Worm (Caenorhabditis elegans) whole organism, L2 larva: ENCODE results near the gene pos-1.

Experiments used
- C34F6.9 ChIP-seq: fragments of 150-350 bp; optimal IDR thresholded peaks from 2 replicates; lab custom pipeline; 2014; ENCODE audit warnings: missing biosample characterization, missing genetic modification characterization
- F13H6.1 ChIP-seq: sonication (generic microtip); optimal IDR thresholded peaks from 2 replicates; lab custom pipeline; 2016; ENCODE audit warnings: missing genetic modification characterization, missing compliant biosample characterization
- R02D3.7 ChIP-seq: fragments of 150-350 bp; optimal IDR thresholded peaks from 2 replicates; lab custom pipeline; 2014; ENCODE audit warnings: missing biosample characterization, missing genetic modification characterization
- Y55F3AM.14 ChIP-seq: fragments of 200-800 bp; sonication (Bioruptor generic); optimal IDR thresholded peaks from 2 replicates; lab custom pipeline; 2018; ENCODE audit warnings: mild to moderate bottlenecking, missing genetic modification characterization, missing compliant biosample characterization
- ZK546.5 ChIP-seq: sonication (generic microtip); optimal IDR thresholded peaks from 2 replicates; lab custom pipeline; 2017; ENCODE audit warnings: missing biosample characterization, missing genetic modification characterization
- alr-1 ChIP-seq: fragments of 150-350 bp; optimal IDR thresholded peaks from 2 replicates; lab custom pipeline; 2014; ENCODE audit warnings: missing biosample characterization, missing genetic modification characterization
- aly-2 ChIP-seq: fragments of 150-350 bp; optimal IDR thresholded peaks from 2 replicates; lab custom pipeline; 2014; ENCODE audit warnings: missing biosample characterization, missing genetic modification characterization
- ama-1 ChIP-seq: fragments of 150-350 bp; optimal IDR thresholded peaks from 2 replicates; lab custom pipeline; 2018; ENCODE audit warnings: inconsistent platforms
- ceh-16 ChIP-seq: fragments of 150-350 bp; optimal IDR thresholded peaks from 2 replicates; lab custom pipeline; 2014; ENCODE audit warnings: missing biosample characterization, missing genetic modification characterization
- ceh-82 ChIP-seq: fragments of 150-350 bp; optimal IDR thresholded peaks from 2 replicates; lab custom pipeline; 2014; ENCODE audit warnings: missing biosample characterization, missing genetic modification characterization
- crh-2 ChIP-seq: sonication (generic microtip); optimal IDR thresholded peaks from 2 replicates; lab custom pipeline; 2017; ENCODE audit warnings: missing biosample characterization, missing genetic modification characterization
- dmd-4 ChIP-seq: sonication (generic microtip); optimal IDR thresholded peaks from 2 replicates; lab custom pipeline; 2017; ENCODE audit warnings: missing biosample characterization, missing genetic modification characterization
- egl-27 ChIP-seq: sonication (generic microtip); optimal IDR thresholded peaks from 3 replicates; lab custom pipeline; 2017; ENCODE audit warnings: missing biosample characterization, missing genetic modification reagents, missing genetic modification characterization
- elt-1 ChIP-seq: fragments of 150-350 bp; optimal IDR thresholded peaks from 2 replicates; lab custom pipeline; 2014; ENCODE audit warnings: missing biosample characterization, missing genetic modification characterization
- elt-3 ChIP-seq: sonication (generic microtip); optimal IDR thresholded peaks from 2 replicates; lab custom pipeline; 2017; ENCODE audit warnings: missing biosample characterization, missing genetic modification characterization
- fos-1 ChIP-seq: fragments of 150-350 bp; optimal IDR thresholded peaks from 2 replicates; lab custom pipeline; 2014; ENCODE audit warnings: missing biosample characterization, missing genetic modification characterization
- gmeb-1 ChIP-seq: fragments of 150-350 bp; optimal IDR thresholded peaks from 2 replicates; lab custom pipeline; 2014; ENCODE audit warnings: missing biosample characterization, missing genetic modification characterization
- lin-13 ChIP-seq: fragments of 150-350 bp; optimal IDR thresholded peaks from 2 replicates; lab custom pipeline; 2014; ENCODE audit warnings: missing biosample characterization, missing genetic modification reagents, missing genetic modification characterization
- lin-39 ChIP-seq: fragments of 150-350 bp; optimal IDR thresholded peaks from 2 replicates; lab custom pipeline; 2014; ENCODE audit warnings: missing biosample characterization, missing genetic modification reagents, missing genetic modification characterization
- lsy-2 ChIP-seq, 2 experiments: fragments of 150-350 bp in 1 of 2; sonication (generic microtip) in 1 of 2; optimal IDR thresholded peaks; 2 replicates each; lab custom pipeline; 2014 to 2017; ENCODE audit warnings: missing biosample characterization in 2 of 2, missing genetic modification characterization in 2 of 2
- mab-5 ChIP-seq: fragments of 150-350 bp; optimal IDR thresholded peaks from 2 replicates; lab custom pipeline; 2014; ENCODE audit warnings: missing biosample characterization, missing genetic modification characterization
- mbf-1 ChIP-seq: sonication (generic microtip); optimal IDR thresholded peaks from 2 replicates; lab custom pipeline; 2017; ENCODE audit warnings: missing biosample characterization, missing genetic modification characterization
- mdl-1 ChIP-seq, 2 experiments: fragments of 150-350 bp in 1 of 2; sonication (generic microtip) in 1 of 2; optimal IDR thresholded peaks; 2 replicates each; lab custom pipeline; 2017; ENCODE audit warnings: missing biosample characterization in 2 of 2, missing genetic modification characterization in 2 of 2
- nhr-11 ChIP-seq: fragments of 150-350 bp; optimal IDR thresholded peaks from 2 replicates; lab custom pipeline; 2014; ENCODE audit warnings: missing biosample characterization, missing genetic modification characterization
- nhr-129 ChIP-seq: fragments of 150-350 bp; optimal IDR thresholded peaks from 2 replicates; lab custom pipeline; 2014; ENCODE audit warnings: missing biosample characterization, missing genetic modification characterization
- nhr-21 ChIP-seq: fragments of 150-350 bp; optimal IDR thresholded peaks from 2 replicates; lab custom pipeline; 2014; ENCODE audit warnings: missing biosample characterization, missing genetic modification characterization
- nhr-23 ChIP-seq: fragments of 150-350 bp; optimal IDR thresholded peaks from 2 replicates; lab custom pipeline; 2014; ENCODE audit warnings: missing biosample characterization, missing genetic modification reagents, missing genetic modification characterization
- nhr-237 ChIP-seq: fragments of 150-350 bp; optimal IDR thresholded peaks from 2 replicates; lab custom pipeline; 2014; ENCODE audit warnings: missing biosample characterization, missing genetic modification characterization
- nhr-25 ChIP-seq: fragments of 150-350 bp; sonication (generic microtip); optimal IDR thresholded peaks from 3 replicates; lab custom pipeline; 2014; ENCODE audit warnings: missing biosample characterization, missing genetic modification characterization
- nhr-6 ChIP-seq: fragments of 150-350 bp; optimal IDR thresholded peaks from 2 replicates; lab custom pipeline; 2014; ENCODE audit warnings: missing biosample characterization, missing genetic modification characterization
- nhr-77 ChIP-seq: fragments of 150-350 bp; optimal IDR thresholded peaks from 2 replicates; lab custom pipeline; 2014; ENCODE audit warnings: missing biosample characterization, missing genetic modification characterization
- sem-4 ChIP-seq: fragments of 150-350 bp; optimal IDR thresholded peaks from 2 replicates; lab custom pipeline; 2014; ENCODE audit warnings: missing biosample characterization, missing genetic modification reagents, missing genetic modification characterization
- skn-1 ChIP-seq: sonication (generic microtip); optimal IDR thresholded peaks from 2 replicates; lab custom pipeline; 2017; ENCODE audit warnings: missing biosample characterization, missing genetic modification characterization
- sma-3 ChIP-seq: sonication (generic microtip); optimal IDR thresholded peaks from 2 replicates; lab custom pipeline; 2016; ENCODE audit warnings: missing genetic modification reagents, missing genetic modification characterization, missing compliant biosample characterization
- sma-9 ChIP-seq, 2 experiments: fragments of 150-350 bp in 1 of 2; sonication (generic microtip) in 1 of 2; optimal IDR thresholded peaks; 2 replicates each; lab custom pipeline; 2014 to 2016; ENCODE audit warnings: missing genetic modification characterization in 2 of 2, mild to moderate bottlenecking in 1 of 2, missing biosample characterization in 1 of 2, missing compliant biosample characterization in 1 of 2, missing genetic modification reagents in 1 of 2, moderate library complexity in 1 of 2
- snpc-4 ChIP-seq: fragments of 150-350 bp; optimal IDR thresholded peaks from 2 replicates; lab custom pipeline; 2014; ENCODE audit warnings: missing biosample characterization, missing genetic modification characterization
- unc-39 ChIP-seq: fragments of 150-350 bp; optimal IDR thresholded peaks from 2 replicates; lab custom pipeline; 2014; ENCODE audit warnings: missing biosample characterization, missing genetic modification characterization
- unc-55 ChIP-seq: fragments of 150-350 bp; sonication (generic microtip); optimal IDR thresholded peaks from 3 replicates; lab custom pipeline; 2014; ENCODE audit warnings: missing biosample characterization, missing genetic modification reagents, missing genetic modification characterization
- unc-62 ChIP-seq: fragments of 150-350 bp; optimal IDR thresholded peaks from 2 replicates; lab custom pipeline; 2014; ENCODE audit warnings: missing biosample characterization, missing genetic modification reagents, missing genetic modification characterization
- zag-1 ChIP-seq: fragments of 150-350 bp; optimal IDR thresholded peaks from 2 replicates; lab custom pipeline; 2014; ENCODE audit warnings: missing biosample characterization, missing genetic modification characterization
- ztf-1 ChIP-seq: fragments of 200-800 bp; sonication (Bioruptor generic); conservative IDR thresholded peaks from 2 replicates; pipeline ENCODE4 v1.3.6; 2022; ENCODE audit warnings: missing genetic modification characterization, missing compliant biosample characterization
- ztf-11 ChIP-seq: sonication (generic microtip); optimal IDR thresholded peaks from 2 replicates; lab custom pipeline; 2017; ENCODE audit warnings: missing biosample characterization, missing genetic modification characterization
- ztf-4 ChIP-seq: fragments of 150-350 bp; optimal IDR thresholded peaks from 2 replicates; lab custom pipeline; 2014; ENCODE audit warnings: missing biosample characterization, missing genetic modification characterization

Gene pos-1

DNA sequence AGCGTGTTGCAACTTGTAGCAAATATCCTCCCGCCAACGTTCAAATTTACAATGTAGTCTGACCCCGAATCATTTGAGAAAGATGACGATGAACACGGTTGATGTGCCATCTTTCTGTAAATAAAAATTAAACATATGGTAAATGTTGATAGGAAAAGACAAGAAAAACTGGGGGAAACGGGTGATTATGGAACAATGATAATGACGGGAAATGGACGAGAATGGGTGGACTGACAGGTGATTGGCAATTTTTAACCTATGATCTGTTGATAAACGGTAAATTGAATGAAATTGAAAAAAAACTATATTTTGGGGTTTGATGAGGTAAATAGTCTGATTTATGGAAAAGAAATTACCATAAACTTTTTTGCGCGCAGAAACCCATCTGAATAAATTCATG lies 46.4 kb downstream of the pos-1 start, which contains the start of gene T23B12.6:
T23B12.6 (minus strand) TSS at position 114 of the 400 bp plus-strand sequence.
- TF ChIP-seq sem-4 (tag; lab: Kevin White, UChicago): no peak
- no peak for TF ChIP-seq nhr-237
- TF ChIP-seq ztf-1 (GFP tag; lab: Robert Waterston, UW): no peak
- TF ChIP-seq lin-13 (GFP tag; lab: Kevin White, UChicago): no peak
- TF ChIP-seq lsy-2 (tag; optimal IDR thresholded peaks at IDR 0.05; lab: Kevin White, UChicago): no peak
- TF ChIP-seq egl-27 (tag; lab: Kevin White, UChicago): no peak
- no peak for TF ChIP-seq nhr-11 (tag; lab: Kevin White, UChicago)
- no peak for TF ChIP-seq nhr-77 (tag; lab: Kevin White, UChicago)
- TF ChIP-seq mbf-1 (tag; lab: Kevin White, UChicago): no peak
- TF ChIP-seq zag-1 (tag; lab: Kevin White, UChicago): no peak
- no peak for TF ChIP-seq F13H6.1 (tag; lab: Kevin White, UChicago)
- no peak for TF ChIP-seq unc-55 (GFP tag; lab: Kevin White, UChicago)
- no peak for TF ChIP-seq gmeb-1 (tag; lab: Kevin White, UChicago)

DNA sequence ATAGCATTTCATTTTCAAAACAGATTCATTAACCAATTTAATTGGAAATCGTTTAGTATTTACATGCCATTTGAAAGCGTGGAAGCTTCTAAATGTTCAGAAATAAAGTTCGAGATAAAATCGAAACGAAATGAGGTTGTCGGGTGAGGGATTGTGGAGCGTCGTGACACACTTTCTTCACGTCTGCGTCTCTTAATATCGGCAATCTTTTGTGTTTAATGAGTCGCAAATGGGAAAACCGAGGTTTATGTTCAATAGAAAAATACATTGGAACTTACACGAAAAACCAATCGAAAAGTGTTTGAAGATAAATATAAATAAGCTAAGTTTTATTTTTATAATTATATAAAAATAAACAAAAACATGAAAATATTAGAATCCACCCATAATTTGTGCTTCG lies 46.9 kb downstream of the pos-1 start:
- TF ChIP-seq nhr-25: no peak
- no peak for TF ChIP-seq mbf-1 (tag; lab: Kevin White, UChicago)
- TF ChIP-seq gmeb-1 (tag; lab: Kevin White, UChicago): no peak
- TF ChIP-seq lin-13 (GFP tag; lab: Kevin White, UChicago): peak; percentile 30
- TF ChIP-seq ztf-1 (GFP tag; lab: Robert Waterston, UW): no peak
- TF ChIP-seq ZK546.5 (tag; lab: Kevin White, UChicago): no peak
- TF ChIP-seq sma-9 (GFP tag; optimal IDR thresholded peaks at IDR 0.05; lab: Kevin White, UChicago): no peak
- TF ChIP-seq sma-9 (tag; optimal IDR thresholded peaks at IDR 0.05; lab: Kevin White, UChicago): no peak
- TF ChIP-seq F13H6.1 (tag; lab: Kevin White, UChicago): no peak
- no peak for TF ChIP-seq ztf-4 (tag; lab: Kevin White, UChicago)
- no peak for TF ChIP-seq alr-1
- peak; percentile 42 for TF ChIP-seq C34F6.9
- no peak for TF ChIP-seq nhr-21 (tag; lab: Kevin White, UChicago)
- no peak for TF ChIP-seq ama-1
- TF ChIP-seq elt-3 (tag; lab: Kevin White, UChicago): no peak
- no peak for TF ChIP-seq unc-62 (GFP tag; lab: Kevin White, UChicago)
- no peak for TF ChIP-seq Y55F3AM.14 (GFP tag; lab: Kevin White, UChicago)
- TF ChIP-seq nhr-129 (tag; lab: Kevin White, UChicago): peak; percentile 7
- TF ChIP-seq zag-1 (tag; lab: Kevin White, UChicago): no peak
- TF ChIP-seq sem-4 (tag; lab: Kevin White, UChicago): peak; percentile 30
- no peak for TF ChIP-seq R02D3.7 (tag; lab: Kevin White, UChicago)
- no peak for TF ChIP-seq ztf-11 (tag; lab: Kevin White, UChicago)
- TF ChIP-seq lsy-2 (tag; optimal IDR thresholded peaks at IDR 0.05; lab: Kevin White, UChicago): peak in 1 of 2 experiments; percentile 27
- peak; percentile 46 for TF ChIP-seq unc-55 (GFP tag; lab: Kevin White, UChicago)
- TF ChIP-seq unc-39 (tag; lab: Kevin White, UChicago): no peak
- TF ChIP-seq dmd-4: no peak
- no peak for TF ChIP-seq nhr-11 (tag; lab: Kevin White, UChicago)

DNA sequence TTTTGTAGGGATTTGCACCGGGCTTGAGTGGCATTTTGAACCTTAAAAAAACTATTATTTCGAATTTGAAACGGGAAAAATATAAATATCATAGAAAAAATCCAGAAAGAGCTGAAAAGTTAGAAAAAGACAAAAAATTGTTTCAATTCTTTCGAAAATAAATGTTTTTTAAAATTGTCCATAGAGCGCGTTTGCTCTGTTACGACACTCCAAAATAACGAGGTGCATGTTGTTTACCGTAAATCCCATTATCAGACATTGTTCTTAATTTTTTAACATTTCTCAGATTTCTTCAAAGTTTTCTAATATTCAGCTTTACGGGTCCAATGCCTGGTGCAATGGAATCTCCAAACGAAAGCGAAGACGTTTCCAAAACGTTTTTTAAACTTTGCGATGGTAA lies 48.2 kb downstream of the pos-1 start, which contains the start of the genes dnj-22 and natc-1:
dnj-22 (minus strand) TSS at position 47 of the 400 bp plus-strand sequence.
natc-1 (plus strand) TSS at position 286 of the 400 bp plus-strand sequence.
- TF ChIP-seq nhr-21 (tag; lab: Kevin White, UChicago) (peak; percentile 61), snpc-4 (tag; lab: Kevin White, UChicago) (peak; percentile 88), ceh-16 (tag; lab: Kevin White, UChicago) (no peak), alr-1 (no peak), F13H6.1 (tag; lab: Kevin White, UChicago) (peak; percentile 46), ZK546.5 (tag; lab: Kevin White, UChicago) (no peak), dmd-4 (no peak), mbf-1 (tag; lab: Kevin White, UChicago) (no peak), C34F6.9 (peak; percentile 98), nhr-11 (tag; lab: Kevin White, UChicago) (no peak), sma-9 (GFP tag; optimal IDR thresholded peaks at IDR 0.05; lab: Kevin White, UChicago) (peak; percentile 91), sma-9 (tag; optimal IDR thresholded peaks at IDR 0.05; lab: Kevin White, UChicago) (no peak), ztf-1 (GFP tag; lab: Robert Waterston, UW) (no peak), aly-2 (tag; lab: Kevin White, UChicago) (no peak), unc-39 (tag; lab: Kevin White, UChicago) (no peak), egl-27 (tag; lab: Kevin White, UChicago) (no peak), ama-1 (no peak), zag-1 (tag; lab: Kevin White, UChicago) (no peak), unc-55 (GFP tag; lab: Kevin White, UChicago) (peak; percentile 96), lin-13 (GFP tag; lab: Kevin White, UChicago) (peak; percentile 83), mdl-1 (tag; optimal IDR thresholded peaks at IDR 0.05; lab: Kevin White, UChicago) (peak in 1 of 2 experiments; percentile 34), lsy-2 (tag; optimal IDR thresholded peaks at IDR 0.05; lab: Kevin White, UChicago) (peak; percentile 50 to 90), fos-1 (tag; lab: Kevin White, UChicago) (peak; percentile 47), sma-3 (GFP tag; lab: Kevin White, UChicago) (peak; percentile 77), nhr-23 (tag; lab: Kevin White, UChicago) (no peak), unc-62 (GFP tag; lab: Kevin White, UChicago) (no peak), gmeb-1 (tag; lab: Kevin White, UChicago) (peak; percentile 86), elt-3 (tag; lab: Kevin White, UChicago) (no peak), ceh-82 (no peak), nhr-77 (tag; lab: Kevin White, UChicago) (no peak), mab-5 (tag; lab: Kevin White, UChicago) (peak; percentile 84), sem-4 (tag; lab: Kevin White, UChicago) (peak; percentile 86), skn-1 (peak; percentile 63), elt-1 (tag; lab: Kevin White, UChicago) (no peak), nhr-129 (tag; lab: Kevin White, UChicago) (peak; percentile 85), lin-39 (tag; lab: Kevin White, UChicago) (no peak), ztf-4 (tag; lab: Kevin White, UChicago) (peak; percentile 42), Y55F3AM.14 (GFP tag; lab: Kevin White, UChicago) (no peak), crh-2 (peak; percentile 92), nhr-6 (tag; lab: Kevin White, UChicago) (peak; percentile 72)
